Worm (Caenorhabditis elegans): ENCODE measurements around the gene T19D12.2.

- TF ChIP-seq ama-1 (optimal IDR thresholded peaks at IDR 0.05) (no peak), ama-1 (GFP tag; optimal IDR thresholded peaks at IDR 0.05) (no peak), nfya-1 (tag; optimal IDR thresholded peaks at IDR 0.05; ENCODE audit: borderline replicate concordance, insufficient read depth) (no peak), unc-130 (GFP tag; optimal IDR thresholded peaks at IDR 0.05) (no peak), Y53G8AR.9 (GFP tag; conservative IDR thresholded peaks at IDR 0.05) (no peak), unc-62 (GFP tag; optimal IDR thresholded peaks at IDR 0.05) (no peak)
Observed at ce11 chrII:6646903-6647302, 14.2 kb upstream of the T19D12.2 start.

Measured in whole organism, young adult.